Fruit fly (Drosophila melanogaster): Measurements from ENCODE around the gene AnxB11.

AnxB11 gene

DNA sequence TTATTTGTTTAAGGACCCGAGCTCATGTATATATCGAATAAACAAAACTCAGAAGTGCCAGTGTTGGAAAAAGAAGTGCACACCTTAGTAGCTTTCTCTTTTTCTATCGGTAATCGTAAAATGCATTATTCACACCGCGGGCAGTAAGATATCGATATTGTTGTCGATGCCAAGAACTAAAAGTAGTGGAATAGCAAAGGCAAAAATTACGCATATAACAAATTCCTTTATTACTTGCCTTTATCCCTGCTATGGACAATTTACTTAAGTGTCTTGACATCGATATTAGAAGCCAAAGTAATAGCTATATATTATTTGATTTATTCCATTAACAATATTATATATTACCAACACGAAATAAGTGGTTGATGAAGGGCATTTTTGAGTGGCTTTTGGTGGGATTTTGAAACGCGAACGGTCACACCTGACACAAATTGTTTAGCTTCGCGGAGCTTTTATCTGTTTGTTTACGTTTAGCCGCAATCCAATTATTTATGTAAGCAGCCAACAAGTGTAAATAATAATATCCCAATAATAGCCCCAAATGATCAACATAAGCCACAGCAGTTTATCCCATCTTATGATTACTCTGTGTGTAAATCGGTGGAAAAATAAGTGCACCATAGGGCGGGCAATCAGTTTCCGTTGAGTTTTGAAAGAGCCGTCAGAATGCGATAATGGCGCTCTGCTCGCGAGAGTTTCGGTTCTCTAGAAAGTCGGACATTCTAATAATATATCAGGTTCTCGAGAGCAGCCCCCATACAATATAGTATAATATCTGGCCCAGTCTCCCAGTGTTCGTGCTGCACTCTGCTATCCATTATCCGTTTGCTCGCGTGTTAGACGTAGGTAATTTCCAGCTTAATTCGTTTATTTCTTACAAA, 37.0 kb downstream of the AnxB11 start, which contains the start of the genes CG9992 and CG4239 (continued):
- TF ChIP-seq Usf (GFP tag; optimal IDR thresholded peaks at IDR 0.05) = peak; percentile 55
- no peak for TF ChIP-seq h (optimal IDR thresholded peaks at IDR 0.05)
- no peak for TF ChIP-seq caup (GFP tag; optimal IDR thresholded peaks at IDR 0.05; ENCODE audit: severe bottlenecking)
- peak; percentile 75 for TF ChIP-seq CG16813 (GFP tag; IDR thresholded peaks at IDR 0.05; ENCODE audit: partially characterized antibody)
- no peak for TF ChIP-seq CG2875 (GFP tag; optimal IDR thresholded peaks at IDR 0.05)
- TF ChIP-seq CG6689 (GFP tag; IDR thresholded peaks at IDR 0.05) = peak; percentile 29; the same call in 1 of the 2 replicates
- TF ChIP-seq tin (GFP tag; optimal IDR thresholded peaks at IDR 0.05) = peak; percentile 60
- TF ChIP-seq Fer3 (tag; optimal IDR thresholded peaks at IDR 0.05) = peak; percentile 53
- TF ChIP-seq Dad (GFP tag; optimal IDR thresholded peaks at IDR 0.05) = no peak
- TF ChIP-seq dysf (GFP tag; IDR thresholded peaks at IDR 0.05) = peak; percentile 73
- no peak for TF ChIP-seq CG17186 (GFP tag; optimal IDR thresholded peaks at IDR 0.05)
- TF ChIP-seq Drgx (GFP tag; IDR thresholded peaks at IDR 0.05) = no peak; the same call in 1 of the 2 replicates
- peak; percentile 48; the same call in 1 of the 2 replicates for TF ChIP-seq NFAT (GFP tag; IDR thresholded peaks at IDR 0.05)
- peak; percentile 28; the same call in 1 of the 2 replicates for TF ChIP-seq Xrp1 (GFP tag; IDR thresholded peaks at IDR 0.05)
- TF ChIP-seq CG16815 (GFP tag; optimal IDR thresholded peaks at IDR 0.05) = peak; percentile 71
- TF ChIP-seq croc (GFP tag; conservative IDR thresholded peaks at IDR 0.05) = peak; percentile 49; the same call in 2 of the 3 replicates
- TF ChIP-seq CG8290 (GFP tag; optimal IDR thresholded peaks at IDR 0.05) = peak; percentile 74
- peak; percentile 18 to 61 for TF ChIP-seq CG8290 (tag; optimal IDR thresholded peaks at IDR 0.05)
- no peak for TF ChIP-seq eve (GFP tag; optimal IDR thresholded peaks at IDR 0.05)
- peak; percentile 37 for TF ChIP-seq Bdp1 (GFP tag; optimal IDR thresholded peaks at IDR 0.05)
- TF ChIP-seq Pdp1 (GFP tag; optimal IDR thresholded peaks at IDR 0.05) = peak; percentile 40 to 82
- no peak for TF ChIP-seq sim (GFP tag; IDR thresholded peaks at IDR 0.05)
- peak; percentile 56 for TF ChIP-seq trem (tag; optimal IDR thresholded peaks at IDR 0.05)
- TF ChIP-seq CG3163 (GFP tag; optimal IDR thresholded peaks at IDR 0.05) = no peak
- peak; percentile 35 for TF ChIP-seq CG3995 (GFP tag; optimal IDR thresholded peaks at IDR 0.05)
- no peak for TF ChIP-seq CG11398 (GFP tag; optimal IDR thresholded peaks at IDR 0.05)
- TF ChIP-seq CG2889 (GFP tag; IDR thresholded peaks at IDR 0.05) = no peak
- TF ChIP-seq zen2 (GFP tag; IDR thresholded peaks at IDR 0.05; ENCODE audit: partially characterized antibody) = no peak
- TF ChIP-seq CG1233 (GFP tag; optimal IDR thresholded peaks at IDR 0.05) = no peak
- no peak for TF ChIP-seq CG8478 (optimal IDR thresholded peaks at IDR 0.05)
- no peak for TF ChIP-seq nau (GFP tag; optimal IDR thresholded peaks at IDR 0.05)
- peak; percentile 69 for TF ChIP-seq zfh2 (GFP tag; optimal IDR thresholded peaks at IDR 0.05)
- peak; percentile 74 for TF ChIP-seq CG2678 (tag; optimal IDR thresholded peaks at IDR 0.05)
- no peak for TF ChIP-seq CG14965 (GFP tag; optimal IDR thresholded peaks at IDR 0.05; ENCODE audit: borderline replicate concordance)
- TF ChIP-seq Asciz (GFP tag; optimal IDR thresholded peaks at IDR 0.05) = no peak
- no peak for TF ChIP-seq CTCF (GFP tag; optimal IDR thresholded peaks at IDR 0.05)
- TF ChIP-seq CG10321 (GFP tag; IDR thresholded peaks at IDR 0.05) = no peak
- no peak for TF ChIP-seq CG3726 (GFP tag; IDR thresholded peaks at IDR 0.05)
- no peak for TF ChIP-seq pan (optimal IDR thresholded peaks at IDR 0.05)
- no peak for TF ChIP-seq pan (GFP tag; optimal IDR thresholded peaks at IDR 0.05 in 1 of 2, IDR thresholded peaks at IDR 0.05 in 1 of 2)
- peak; percentile 57 for TF ChIP-seq CG7271 (tag; optimal IDR thresholded peaks at IDR 0.05)
- TF ChIP-seq CG14050 (GFP tag; IDR thresholded peaks at IDR 0.05) = no peak; the same call in 2 of the 3 replicates
- peak; percentile 70 for TF ChIP-seq hkb (optimal IDR thresholded peaks at IDR 0.05)
- TF ChIP-seq hkb (GFP tag; IDR thresholded peaks at IDR 0.05) = no peak
- TF ChIP-seq MTF-1 (GFP tag; optimal IDR thresholded peaks at IDR 0.05; ENCODE audit: borderline replicate concordance) = no peak
- TF ChIP-seq unc-4 (GFP tag; IDR thresholded peaks at IDR 0.05; ENCODE audit: partially characterized antibody) = peak; percentile 49
- TF ChIP-seq Nf-YB (GFP tag; optimal IDR thresholded peaks at IDR 0.05) = no peak
- 0 out of 2 replicates have a peak, but pooled peaks have one; percentile 25 for TF ChIP-seq Poxn (GFP tag; IDR thresholded peaks at IDR 0.05)
- peak; percentile 62 for TF ChIP-seq CG1602 (GFP tag; optimal IDR thresholded peaks at IDR 0.05)
- no peak for TF ChIP-seq CG7928 (GFP tag; optimal IDR thresholded peaks at IDR 0.05)

Measured in whole organism, embryonic.